Fruit fly (Drosophila melanogaster) whole organism, pupa: Measurements from ENCODE around the gene mub.

Source experiments
- CG10348 ChIP-seq: fragments of 200-800 bp; sonication (Bioruptor generic); IDR thresholded peaks from 2 replicates; pipeline ENCODE4 v1.3.6; 2022; ENCODE audit warnings: missing biosample characterization, missing genetic modification characterization
- CG12605 ChIP-seq: fragments of 200-800 bp; sonication (Bioruptor generic); IDR thresholded peaks from 2 replicates; pipeline ENCODE4 v1.3.6; 2022; ENCODE audit warnings: missing biosample characterization, missing genetic modification characterization
- CG13204 ChIP-seq: fragments of 200-800 bp; sonication (Bioruptor generic); optimal IDR thresholded peaks from 2 replicates; lab custom pipeline; 2018; ENCODE audit warnings: missing biosample characterization, mild to moderate bottlenecking, missing genetic modification characterization, moderate library complexity
- CG14655 ChIP-seq: fragments of 200-800 bp; sonication (Bioruptor generic); optimal IDR thresholded peaks from 3 replicates; lab custom pipeline; 2017; ENCODE audit warnings: mild to moderate bottlenecking, missing biosample characterization, missing genetic modification reagents, missing genetic modification characterization
- CG15710 ChIP-seq: fragments of 200-800 bp; sonication (Bioruptor generic); optimal IDR thresholded peaks from 2 replicates; lab custom pipeline; 2018; ENCODE audit warnings: missing biosample characterization, mild to moderate bottlenecking, missing genetic modification characterization, moderate library complexity
- CG17806 ChIP-seq: fragments of 200-800 bp; sonication (Bioruptor generic); optimal IDR thresholded peaks from 2 replicates; lab custom pipeline; 2018; ENCODE audit warnings: missing biosample characterization, mild to moderate bottlenecking, missing genetic modification characterization, moderate library complexity
- CG32121 ChIP-seq: fragments of 200-800 bp; sonication (Bioruptor generic); IDR thresholded peaks from 2 replicates; pipeline ENCODE4 v1.3.6; 2022; ENCODE audit warnings: missing biosample characterization, missing genetic modification characterization
- CG34367 ChIP-seq: fragments of 200-800 bp; sonication (Bioruptor generic); optimal IDR thresholded peaks from 2 replicates; lab custom pipeline; 2018; ENCODE audit warnings: missing biosample characterization, mild to moderate bottlenecking, missing genetic modification characterization
- CG4496 ChIP-seq: fragments of 200-800 bp; sonication (Bioruptor generic); IDR thresholded peaks from 3 replicates; pipeline ENCODE4 v1.3.6; 2022; ENCODE audit warnings: missing biosample characterization, missing genetic modification characterization
- CG8159 ChIP-seq: fragments of 200-800 bp; sonication (Bioruptor generic); optimal IDR thresholded peaks from 3 replicates; lab custom pipeline; 2018; ENCODE audit warnings: missing biosample characterization, mild to moderate bottlenecking, missing genetic modification characterization, moderate library complexity
- CG8301 ChIP-seq: fragments of 200-800 bp; sonication (Bioruptor generic); optimal IDR thresholded peaks from 2 replicates; lab custom pipeline; 2018; ENCODE audit warnings: missing biosample characterization, mild to moderate bottlenecking, missing genetic modification characterization
- CG9948 ChIP-seq: fragments of 200-800 bp; sonication (Bioruptor generic); optimal IDR thresholded peaks from 2 replicates; lab custom pipeline; 2018; ENCODE audit warnings: missing biosample characterization, mild to moderate bottlenecking, missing genetic modification characterization, moderate library complexity
- D1 ChIP-seq: fragments of 200-800 bp; sonication (Bioruptor generic); optimal IDR thresholded peaks from 2 replicates; lab custom pipeline; 2018; ENCODE audit warnings: missing biosample characterization, mild to moderate bottlenecking, missing genetic modification characterization, moderate library complexity
- EcR ChIP-seq: fragments of 200-800 bp; sonication (Bioruptor generic); optimal IDR thresholded peaks from 3 replicates; lab custom pipeline; 2019; ENCODE audit warnings: missing biosample characterization, missing genetic modification characterization, mild to moderate bottlenecking, moderate library complexity, missing genetic modification reagents
- Ets98B ChIP-seq: fragments of 200-800 bp; sonication (Bioruptor generic); IDR thresholded peaks from 2 replicates; pipeline ENCODE4 v1.3.6; 2022; ENCODE audit warnings: missing biosample characterization, missing genetic modification characterization
- Pif1A ChIP-seq: fragments of 200-800 bp; sonication (Bioruptor generic); optimal IDR thresholded peaks from 3 replicates; lab custom pipeline; 2016; ENCODE audit warnings: missing biosample characterization, missing genetic modification characterization
- Pif1B ChIP-seq: fragments of 200-800 bp; sonication (Bioruptor generic); optimal IDR thresholded peaks from 3 replicates; lab custom pipeline; 2016; ENCODE audit warnings: missing biosample characterization, missing genetic modification characterization
- Snoo ChIP-seq: fragments of 200-800 bp; sonication (Bioruptor generic); optimal IDR thresholded peaks from 3 replicates; lab custom pipeline; 2017; ENCODE audit warnings: missing biosample characterization, mild to moderate bottlenecking, missing genetic modification characterization, inconsistent platforms
- fd96Ca ChIP-seq: fragments of 200-800 bp; sonication (Bioruptor generic); IDR thresholded peaks from 3 replicates; pipeline ENCODE4 v1.3.6; 2022; ENCODE audit warnings: missing biosample characterization, missing genetic modification characterization
- gl ChIP-seq: fragments of 200-800 bp; sonication (Bioruptor generic); optimal IDR thresholded peaks from 2 replicates; lab custom pipeline; 2018; ENCODE audit warnings: missing biosample characterization, mild to moderate bottlenecking, missing genetic modification characterization
- rn ChIP-seq: fragments of 200-800 bp; sonication (Bioruptor generic); IDR thresholded peaks from 2 replicates; pipeline ENCODE4 v1.3.6; 2022; ENCODE audit warnings: missing biosample characterization, missing genetic modification characterization

The mub gene

DNA sequence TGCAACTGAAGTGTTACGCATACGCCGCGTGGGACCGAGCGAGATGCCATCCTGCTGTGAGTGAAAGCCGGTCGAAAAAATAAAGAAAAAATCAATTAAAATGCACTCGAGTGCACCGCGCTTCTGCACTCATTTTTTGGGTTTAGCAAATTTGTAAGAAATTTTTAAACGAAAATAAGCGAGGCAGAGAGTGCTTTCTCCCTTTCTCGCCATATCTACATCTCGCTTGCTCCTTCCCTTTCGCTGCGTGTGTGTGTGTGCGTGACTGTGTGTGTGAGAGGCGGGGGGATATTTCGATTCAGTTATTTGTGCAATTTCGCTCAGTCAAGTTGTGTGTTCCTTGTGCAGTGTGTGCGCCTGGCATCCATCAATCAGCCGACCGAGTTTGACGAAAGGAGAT, at the start of gene mub:
Gene mub, plus strand, starts transcription at position 301 of the 400 bp plus-strand sequence.
- TF ChIP-seq CG9948 (no peak), CG8159 (no peak), CG34367 (tag; lab: Kevin White, UChicago) (no peak), CG12605 (GFP tag; lab: Robert Waterston, UW) (no peak)
- TF ChIP-seq, all 21 proteins: peak for 0

DNA sequence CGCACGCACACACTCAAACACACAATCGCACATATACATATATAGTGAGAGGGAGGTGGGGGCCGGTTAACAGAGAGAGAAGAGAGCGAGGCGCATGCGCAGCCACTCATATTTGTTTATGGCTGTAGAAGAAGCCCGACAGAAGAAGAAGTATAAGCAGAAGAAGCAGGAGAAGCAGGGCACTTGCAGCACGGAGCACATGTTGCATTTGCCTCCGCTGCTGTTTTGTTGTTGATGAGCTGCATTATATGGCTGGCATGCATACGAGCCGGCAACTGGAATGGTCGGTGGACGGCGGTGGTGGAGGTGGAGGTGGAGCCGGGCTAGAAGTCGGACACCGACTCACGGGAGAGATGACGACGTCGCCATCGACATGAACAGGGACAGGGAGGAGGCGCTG, 44.2 kb upstream of the mub start:
- TF ChIP-seq CG13204 (GFP tag; lab: Kevin White, UChicago) = peak; percentile 61
- TF ChIP-seq EcR = peak; percentile 17
- TF ChIP-seq fd96Ca (GFP tag; lab: Robert Waterston, UW) = no peak
- no peak for TF ChIP-seq Snoo (tag; lab: Kevin White, UChicago)

DNA sequence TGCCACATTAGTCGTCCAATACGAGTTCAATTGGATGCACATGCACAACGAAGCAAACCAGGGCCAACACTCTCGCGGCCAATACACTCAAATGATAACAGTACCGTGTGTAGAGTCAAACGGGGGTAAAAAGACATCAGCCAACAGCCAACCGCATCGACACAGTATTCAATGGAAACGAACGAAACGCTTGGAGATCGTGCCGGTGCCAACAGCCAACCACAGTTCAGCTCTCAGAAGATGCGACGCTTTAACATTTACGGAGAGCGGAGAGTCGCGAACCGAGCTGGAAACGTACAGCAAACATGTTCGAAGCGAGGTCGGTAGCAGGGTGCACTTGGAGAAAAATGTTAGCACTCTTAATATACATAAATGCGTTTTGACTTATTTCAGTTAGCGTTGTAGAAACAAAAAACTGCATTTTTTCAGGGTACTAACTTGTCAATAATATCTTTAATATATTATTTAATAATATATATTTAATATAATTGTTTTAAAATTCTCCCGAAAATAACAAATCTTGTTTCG, 36.5 kb upstream of the mub start:
- TF ChIP-seq CG8159 = peak; percentile 73
- TF ChIP-seq CG17806 (tag; lab: Kevin White, UChicago) = peak; percentile 69
- peak; percentile 52 for TF ChIP-seq Snoo (tag; lab: Kevin White, UChicago)
- peak; percentile 78 for TF ChIP-seq CG14655
- TF ChIP-seq fd96Ca (GFP tag; lab: Robert Waterston, UW) = peak; percentile 71; the same call in 2 of the 3 replicates
- TF ChIP-seq CG9948 = peak; percentile 74
- peak; percentile 65 for TF ChIP-seq Pif1B (GFP tag; lab: Kevin White, UChicago)
- peak; percentile 45 for TF ChIP-seq Pif1A (GFP tag; lab: Kevin White, UChicago)
- no peak for TF ChIP-seq CG13204 (GFP tag; lab: Kevin White, UChicago)
- peak; percentile 65 for TF ChIP-seq CG34367 (tag; lab: Kevin White, UChicago)
- TF ChIP-seq rn (GFP tag; lab: Robert Waterston, UW) = peak; percentile 30; the same call in 1 of the 2 replicates
- no peak for TF ChIP-seq D1
- peak; percentile 42 for TF ChIP-seq EcR
- peak; percentile 73 for TF ChIP-seq CG4496
- no peak; the same call in 1 of the 2 replicates for TF ChIP-seq CG12605 (GFP tag; lab: Robert Waterston, UW)
- peak; percentile 62 for TF ChIP-seq CG8301 (tag; lab: Kevin White, UChicago)
- peak; percentile 84 for TF ChIP-seq Ets98B (GFP tag; lab: Robert Waterston, UW)
- TF ChIP-seq gl (tag; lab: Kevin White, UChicago) = no peak
- peak; percentile 67 for TF ChIP-seq CG15710
- peak; percentile 81 for TF ChIP-seq CG32121 (GFP tag; lab: Robert Waterston, UW)
- TF ChIP-seq CG10348 (GFP tag; lab: Robert Waterston, UW) = peak; percentile 27; the same call in 1 of the 2 replicates
- TF ChIP-seq, all 21 proteins: peak for 17

DNA sequence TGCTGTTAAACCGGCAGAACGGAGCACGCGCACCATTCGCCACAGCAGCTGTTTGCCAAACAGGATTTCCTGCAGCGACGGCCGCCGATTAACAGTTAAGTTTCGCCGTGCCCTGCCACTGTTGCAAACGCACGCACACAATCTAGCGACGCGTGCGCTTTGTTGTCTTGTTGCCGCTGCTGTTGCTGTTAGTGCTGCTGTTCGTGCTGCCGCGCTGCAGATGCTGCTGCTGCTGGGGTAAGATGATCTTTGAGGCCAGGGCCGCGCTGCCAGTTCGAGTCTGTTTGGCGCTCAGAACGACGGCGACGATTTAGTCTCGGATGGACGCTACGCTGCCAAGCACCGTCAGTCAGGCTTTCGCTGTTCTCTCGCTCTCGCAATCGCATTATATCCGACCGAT, 36.0 kb upstream of the mub start, which contains the start of gene eg:
Gene eg, plus strand, starts transcription at position 136 of the 400 bp plus-strand sequence.
- TF ChIP-seq CG4496 (peak; percentile 12; the same call in 2 of the 3 replicates), Pif1B (GFP tag; lab: Kevin White, UChicago) (peak; percentile 6), CG13204 (GFP tag; lab: Kevin White, UChicago) (peak; percentile 85), D1 (no peak)

DNA sequence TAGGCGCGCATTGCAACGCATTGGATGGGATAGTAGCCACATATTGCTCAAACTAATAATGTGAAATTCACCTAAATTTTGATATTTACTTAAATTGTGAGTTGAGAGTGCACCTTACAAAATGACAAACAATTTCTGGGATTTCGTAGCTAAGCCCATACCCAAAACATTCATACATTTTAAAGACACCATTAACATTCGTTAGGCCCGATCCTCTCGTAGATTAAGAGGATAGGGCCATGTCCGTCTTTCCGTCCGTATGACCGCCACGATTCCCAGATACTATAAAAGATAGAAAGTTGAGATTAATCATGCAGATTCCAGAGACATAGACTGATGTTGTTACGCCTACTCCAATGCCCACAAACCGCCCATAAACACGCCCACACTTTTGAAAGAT, 31.0 kb upstream of the mub start, which contains the start of gene CG43895:
Gene CG43895, minus strand, starts transcription at position 101 of the 400 bp plus-strand sequence.
- TF ChIP-seq CG13204 (GFP tag; lab: Kevin White, UChicago) (no peak), Snoo (tag; lab: Kevin White, UChicago) (no peak), Pif1B (GFP tag; lab: Kevin White, UChicago) (no peak), gl (tag; lab: Kevin White, UChicago) (no peak), CG14655 (no peak), CG32121 (GFP tag; lab: Robert Waterston, UW) (no peak), CG17806 (tag; lab: Kevin White, UChicago) (no peak), CG12605 (GFP tag; lab: Robert Waterston, UW) (no peak), CG4496 (no peak), CG34367 (tag; lab: Kevin White, UChicago) (no peak), CG10348 (GFP tag; lab: Robert Waterston, UW) (no peak), EcR (no peak), CG8301 (tag; lab: Kevin White, UChicago) (no peak), CG9948 (no peak), rn (GFP tag; lab: Robert Waterston, UW) (no peak), Ets98B (GFP tag; lab: Robert Waterston, UW) (no peak), D1 (no peak), Pif1A (GFP tag; lab: Kevin White, UChicago) (no peak)

DNA sequence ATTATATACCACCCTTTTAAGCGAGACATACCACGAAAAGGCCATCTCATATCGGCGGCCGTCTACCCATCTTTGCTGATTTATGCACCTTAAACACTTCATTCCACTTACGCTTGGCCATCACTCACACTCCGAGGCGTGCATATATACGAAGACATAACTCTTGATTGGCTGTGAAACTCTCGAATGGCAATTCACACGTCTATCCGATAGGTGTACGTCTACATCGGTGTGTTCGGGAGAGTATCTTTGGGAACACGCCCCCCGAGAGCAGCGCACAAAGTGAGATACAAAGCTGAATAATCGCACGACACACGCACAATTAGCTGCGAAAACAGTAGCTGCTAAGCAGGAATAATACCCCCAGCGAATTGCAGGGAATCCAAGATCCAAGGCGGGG, 25.9 kb upstream of the mub start:
- TF ChIP-seq Pif1A (GFP tag; lab: Kevin White, UChicago) (no peak), CG10348 (GFP tag; lab: Robert Waterston, UW) (no peak), Pif1B (GFP tag; lab: Kevin White, UChicago) (no peak), CG4496 (no peak)

DNA sequence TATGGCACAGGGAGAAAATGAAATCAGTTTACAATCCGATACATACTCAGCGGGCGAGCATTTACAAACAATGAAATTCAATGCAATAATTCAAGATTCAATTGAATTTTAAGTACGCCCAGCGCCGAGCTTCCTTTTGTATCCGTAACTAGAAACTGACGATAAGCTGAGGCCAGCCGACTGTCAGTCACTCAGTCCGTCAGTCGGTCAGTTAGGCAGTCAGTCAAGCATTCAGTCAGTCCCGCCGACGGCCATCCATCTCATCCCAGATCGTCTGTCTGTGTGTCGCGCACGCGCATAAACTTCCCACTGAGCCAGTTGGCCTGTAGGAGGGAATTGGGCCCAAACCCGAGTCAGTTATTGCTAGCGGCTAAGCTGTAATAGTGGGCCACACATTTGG, 25.1 kb upstream of the mub start:
- TF ChIP-seq gl (tag; lab: Kevin White, UChicago) = no peak
- TF ChIP-seq CG32121 (GFP tag; lab: Robert Waterston, UW) = no peak
- no peak for TF ChIP-seq CG10348 (GFP tag; lab: Robert Waterston, UW)
- no peak for TF ChIP-seq rn (GFP tag; lab: Robert Waterston, UW)
- TF ChIP-seq CG8159 = no peak
- no peak for TF ChIP-seq fd96Ca (GFP tag; lab: Robert Waterston, UW)
- no peak for TF ChIP-seq Pif1B (GFP tag; lab: Kevin White, UChicago)
- no peak for TF ChIP-seq Ets98B (GFP tag; lab: Robert Waterston, UW)
- no peak for TF ChIP-seq CG14655
- no peak for TF ChIP-seq CG9948
- no peak for TF ChIP-seq EcR
- TF ChIP-seq, all 21 proteins: peak for 0
